Worm (Caenorhabditis elegans) whole organism, early embryonic: ENCODE results near the gene C14C11.7.

Source experiments
- ama-1 ChIP-seq: fragments of 150-350 bp; optimal IDR thresholded peaks from 2 replicates; lab custom pipeline; 2014
- ets-7 ChIP-seq: sonication (generic microtip); optimal IDR thresholded peaks from 2 replicates; lab custom pipeline; 2016; ENCODE audit warnings: missing genotype, missing genetic modification characterization, missing compliant biosample characterization
- flt-1 ChIP-seq: fragments of 200-800 bp; sonication (Bioruptor generic); IDR thresholded peaks from 2 replicates; pipeline ENCODE4 v1.3.6; 2022; ENCODE audit warnings: missing genetic modification characterization, missing compliant biosample characterization
- hmg-4 ChIP-seq: fragments of 200-800 bp; sonication (Bioruptor generic); optimal IDR thresholded peaks from 2 replicates; lab custom pipeline; 2018; ENCODE audit warnings: mild to moderate bottlenecking, missing genetic modification characterization, missing compliant biosample characterization
- tra-4 ChIP-seq: sonication (generic microtip); optimal IDR thresholded peaks from 2 replicates; lab custom pipeline; 2017; ENCODE audit warnings: missing genetic modification characterization, missing compliant biosample characterization

ce11 chrV:5684534-5684933, 18.6 kb upstream of the C14C11.7 start, which contains the start of the genes hmgs-1 and F25B4.4:
- TF ChIP-seq flt-1 (GFP tag; lab: Robert Waterston, UW), result no peak
- TF ChIP-seq ets-7 (tag; lab: Kevin White, UChicago), result no peak
- TF ChIP-seq tra-4 (tag; lab: Kevin White, UChicago), result no peak
- TF ChIP-seq hmg-4 (GFP tag; lab: Kevin White, UChicago), result no peak
- TF ChIP-seq ama-1 (lab: Kevin White, UChicago), result no peak
